Worm (Caenorhabditis elegans) whole organism, L4/young adult: ENCODE data around the gene srt-27.

Experiments
- W03F9.2 ChIP-seq: fragments of 150-350 bp; optimal IDR thresholded peaks from 2 replicates; lab custom pipeline; 2014; ENCODE audit warnings: missing biosample characterization, missing genetic modification characterization
- dao-5 ChIP-seq: sonication (generic microtip); optimal IDR thresholded peaks from 2 replicates; lab custom pipeline; 2016; ENCODE audit warnings: missing genotype, missing genetic modification characterization, moderate library complexity, missing compliant biosample characterization
- him-1 ChIP-seq: sonication (generic microtip); optimal IDR thresholded peaks from 2 replicates; lab custom pipeline; 2016; ENCODE audit warnings: missing genotype, missing genetic modification reagents, missing genetic modification characterization, missing compliant biosample characterization

DNA sequence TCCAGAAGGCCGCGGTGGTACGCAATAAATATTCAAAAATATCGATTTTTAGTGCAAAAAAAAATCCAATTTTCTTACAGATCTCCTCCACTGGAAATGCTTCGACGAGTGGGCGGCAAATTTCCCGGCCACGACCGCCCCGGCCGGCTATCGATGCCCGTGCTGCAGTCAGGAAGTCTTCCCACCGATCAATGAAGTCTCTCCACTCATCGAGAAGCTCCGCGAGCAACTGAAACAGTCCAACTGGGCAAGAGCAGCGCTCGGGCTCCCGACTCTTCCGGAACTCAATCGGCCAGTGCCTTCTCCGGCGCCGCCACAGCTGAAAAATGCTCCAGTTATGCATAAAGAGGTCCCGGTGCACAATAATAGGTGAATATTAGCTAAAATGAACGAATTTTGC is 24.7 kb downstream of the srt-27 start, which contains the start of gene Y45G12B.3:
- TF ChIP-seq W03F9.2 (no peak), him-1 (no peak), dao-5 (no peak)
